Worm (Caenorhabditis elegans): Measurements from ENCODE around the gene C17C3.3.

The C17C3.3 gene

DNA sequence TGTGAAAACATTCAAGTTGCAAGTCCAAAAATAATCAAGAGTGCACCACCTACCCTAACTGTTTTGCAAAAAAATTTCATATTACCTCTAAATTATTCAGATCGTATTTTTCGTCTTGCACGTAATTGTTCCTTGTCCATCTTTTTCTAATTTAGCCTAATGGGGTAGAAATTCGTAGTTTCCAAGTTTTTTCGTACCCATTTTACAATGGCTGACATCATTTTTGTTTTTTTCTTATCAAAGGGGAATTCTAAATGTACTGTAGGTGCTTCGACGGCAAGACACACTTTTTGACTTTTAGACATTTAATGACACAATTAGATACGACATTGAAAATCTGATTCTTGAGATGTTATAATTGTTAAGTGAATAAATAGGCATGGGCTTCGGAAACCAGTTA is 42.9 kb downstream of the C17C3.3 start:
- TF ChIP-seq ref-2 (tag; optimal IDR thresholded peaks at IDR 0.05) (no peak), pqm-1 (tag; optimal IDR thresholded peaks at IDR 0.05) (no peak), sox-4 (tag; optimal IDR thresholded peaks at IDR 0.05) (no peak), unc-86 (tag; optimal IDR thresholded peaks at IDR 0.05) (no peak), hlh-13 (GFP tag; optimal IDR thresholded peaks at IDR 0.05) (no peak), K02D7.2 (tag; optimal IDR thresholded peaks at IDR 0.05) (no peak), eyg-1 (tag; optimal IDR thresholded peaks at IDR 0.05) (no peak), unc-55 (GFP tag; optimal IDR thresholded peaks at IDR 0.05) (no peak), dve-1 (tag; optimal IDR thresholded peaks at IDR 0.05) (no peak), syd-9 (tag; optimal IDR thresholded peaks at IDR 0.05) (no peak), ama-1 (optimal IDR thresholded peaks at IDR 0.05) (no peak)

DNA sequence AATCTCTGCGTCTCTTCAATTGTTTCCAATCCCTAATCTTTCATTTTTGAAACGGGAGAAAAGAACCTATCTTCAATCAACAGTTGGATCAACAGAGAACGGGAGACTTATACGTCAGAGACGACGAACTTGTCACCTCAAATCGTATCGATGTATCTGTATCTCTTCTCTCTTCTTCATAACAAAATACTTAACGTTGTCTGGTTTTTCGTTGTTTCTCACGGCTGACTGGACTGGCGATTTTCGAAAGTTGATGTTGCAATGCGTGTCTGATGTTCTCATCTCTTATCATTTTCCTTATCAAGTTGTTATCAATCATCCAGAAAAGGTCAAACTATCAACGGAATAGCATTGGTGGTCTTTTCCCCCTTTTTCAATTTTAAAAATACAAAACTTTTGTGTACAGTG is 44.0 kb downstream of the C17C3.3 start:
- TF ChIP-seq odd-2 (tag; optimal IDR thresholded peaks at IDR 0.05) (no peak), gmeb-2 (tag; optimal IDR thresholded peaks at IDR 0.05) (no peak), unc-42 (tag; optimal IDR thresholded peaks at IDR 0.05) (no peak), T23F11.4 (GFP tag; optimal IDR thresholded peaks at IDR 0.05) (no peak), ceh-18 (tag; optimal IDR thresholded peaks at IDR 0.05) (no peak), madf-2 (tag; optimal IDR thresholded peaks at IDR 0.05) (no peak), elt-2 (tag; optimal IDR thresholded peaks at IDR 0.05) (peak; percentile 99), F13H6.1 (tag; optimal IDR thresholded peaks at IDR 0.05) (no peak), hlh-13 (GFP tag; optimal IDR thresholded peaks at IDR 0.05) (no peak), hlh-8 (tag; optimal IDR thresholded peaks at IDR 0.05) (no peak), ceh-9 (tag; optimal IDR thresholded peaks at IDR 0.05) (no peak), syd-9 (tag; optimal IDR thresholded peaks at IDR 0.05) (no peak), Y22D7AL.16 (tag; optimal IDR thresholded peaks at IDR 0.05) (no peak), sox-2 (GFP tag; IDR thresholded peaks at IDR 0.05) (no peak), npax-4 (tag; optimal IDR thresholded peaks at IDR 0.05) (no peak), unc-55 (GFP tag; optimal IDR thresholded peaks at IDR 0.05) (peak; percentile 39), K09A11.1 (tag; optimal IDR thresholded peaks at IDR 0.05; ENCODE audit: insufficient read depth) (no peak)

DNA sequence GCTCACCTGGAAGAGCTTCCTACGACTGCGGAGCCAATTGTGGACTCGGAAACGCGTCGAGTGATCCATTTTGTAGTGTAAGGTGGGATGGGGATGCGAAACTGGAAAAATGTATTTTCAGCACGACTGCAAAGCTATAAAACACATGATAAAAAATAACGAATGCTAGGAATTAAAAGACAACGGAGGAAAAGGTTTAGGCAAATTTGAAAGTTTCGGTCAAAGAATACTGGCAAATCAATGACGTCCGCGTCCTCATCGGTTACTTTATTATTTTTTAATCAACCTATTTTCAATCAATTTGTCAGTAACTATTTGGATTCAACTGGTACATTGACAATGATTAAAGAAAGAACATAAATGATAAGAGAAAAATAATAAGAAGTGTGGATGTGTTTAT is 46.2 kb downstream of the C17C3.3 start, which contains the start of gene C17G10.7:
Gene C17G10.7, minus strand, starts transcription at position 101 of the 400 bp plus-strand sequence.
- TF ChIP-seq nhr-11 (tag; optimal IDR thresholded peaks at IDR 0.05) = no peak
- TF ChIP-seq ets-4 (tag; optimal IDR thresholded peaks at IDR 0.05) = no peak
- no peak for TF ChIP-seq hlh-8 (tag; optimal IDR thresholded peaks at IDR 0.05)
- TF ChIP-seq ceh-31 (tag; optimal IDR thresholded peaks at IDR 0.05) = no peak
- TF ChIP-seq npax-4 (tag; optimal IDR thresholded peaks at IDR 0.05) = no peak
- no peak for TF ChIP-seq gmeb-2 (tag; optimal IDR thresholded peaks at IDR 0.05)
- no peak for TF ChIP-seq ceh-14 (tag; optimal IDR thresholded peaks at IDR 0.05)
- no peak for TF ChIP-seq unc-3 (GFP tag; conservative IDR thresholded peaks at IDR 0.05)
- TF ChIP-seq unc-3 (tag; optimal IDR thresholded peaks at IDR 0.05) = no peak
- TF ChIP-seq ceh-45 (GFP tag; IDR thresholded peaks at IDR 0.05) = no peak
- no peak for TF ChIP-seq ceh-24 (tag; optimal IDR thresholded peaks at IDR 0.05)
- TF ChIP-seq fkh-6 (tag; optimal IDR thresholded peaks at IDR 0.05) = no peak
- TF ChIP-seq dve-1 (tag; optimal IDR thresholded peaks at IDR 0.05) = no peak
- no peak for TF ChIP-seq ahr-1 (tag; optimal IDR thresholded peaks at IDR 0.05)
- no peak for TF ChIP-seq elt-2 (tag; optimal IDR thresholded peaks at IDR 0.05)
- TF ChIP-seq C38D4.7 (GFP tag; optimal IDR thresholded peaks at IDR 0.05) = no peak
- no peak for TF ChIP-seq che-1 (tag; optimal IDR thresholded peaks at IDR 0.05)
- no peak for TF ChIP-seq fax-1 (tag; optimal IDR thresholded peaks at IDR 0.05)
- no peak for TF ChIP-seq elt-4 (tag; optimal IDR thresholded peaks at IDR 0.05)
- TF ChIP-seq K09A11.1 (tag; optimal IDR thresholded peaks at IDR 0.05; ENCODE audit: insufficient read depth) = no peak

Data from whole organism, late embryonic.